Worm (Caenorhabditis elegans): ENCODE data around the gene clec-10.

DNA sequence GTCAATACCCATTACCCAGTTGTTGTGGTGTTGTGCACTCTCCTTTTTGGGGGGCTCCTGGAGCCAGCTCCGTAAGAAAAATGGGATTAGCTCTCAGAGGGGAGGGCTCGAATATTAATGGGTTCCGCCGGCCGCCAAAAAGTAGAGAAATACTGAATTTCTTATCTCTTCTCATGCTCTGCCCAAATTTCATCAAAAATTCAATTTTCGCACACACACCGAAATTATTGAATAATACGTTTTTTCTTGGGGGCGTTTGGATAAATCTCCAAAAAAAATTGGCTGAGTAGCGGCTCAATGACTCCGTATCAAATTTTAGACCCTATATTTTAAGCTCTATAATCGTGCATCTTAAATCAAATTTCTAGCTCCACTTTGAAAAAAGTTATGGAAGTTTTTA, 2.3 kb upstream of the clec-10 start:
- TF ChIP-seq elt-1 (tag; optimal IDR thresholded peaks at IDR 0.05) (no peak), nhr-237 (tag; optimal IDR thresholded peaks at IDR 0.05) (no peak), unc-62 (GFP tag; optimal IDR thresholded peaks at IDR 0.05) (no peak), unc-39 (tag; optimal IDR thresholded peaks at IDR 0.05) (no peak), elt-3 (tag; optimal IDR thresholded peaks at IDR 0.05) (no peak), nhr-12 (tag; optimal IDR thresholded peaks at IDR 0.05) (no peak), eor-1 (tag; optimal IDR thresholded peaks at IDR 0.05) (no peak), mml-1 (tag; optimal IDR thresholded peaks at IDR 0.05) (no peak), R02D3.7 (tag; optimal IDR thresholded peaks at IDR 0.05) (no peak), ztf-4 (tag; optimal IDR thresholded peaks at IDR 0.05) (no peak)

Measured in whole organism, L3 larva.